ENCODE assay signal across 5 fruit fly cellular contexts in the genomic region with DNA sequence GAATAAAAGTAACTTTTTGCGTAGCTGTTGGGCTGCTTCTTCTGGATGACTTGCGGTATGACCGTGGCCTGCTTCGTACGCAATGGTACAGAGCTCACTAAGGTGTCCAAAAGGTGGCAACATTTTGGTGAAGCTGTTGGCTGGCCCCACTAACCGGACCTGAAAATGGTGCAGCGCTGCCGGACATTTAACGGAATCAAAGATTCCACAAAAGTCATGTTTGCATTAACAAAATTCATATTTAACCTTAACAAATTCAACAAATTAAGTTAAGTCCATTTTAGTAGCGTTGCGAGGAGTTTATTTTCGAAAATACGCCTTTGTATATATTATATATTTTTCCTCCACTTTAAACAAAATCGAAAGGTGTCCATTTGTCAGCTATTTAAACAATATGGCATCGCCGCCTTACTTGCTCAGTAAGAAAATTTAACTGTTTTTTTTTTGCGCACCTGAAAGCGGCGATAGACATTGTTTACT.
TF ChIP-seq lines count a peak whose summit lies in the region.

kra (minus strand) TSS at position 93 of the 480 bp plus-strand sequence.
SecS (plus strand) TSS at position 390 of the 480 bp plus-strand sequence.

TF ChIP-seq in whole organism, adult, 20 proteins besides CTCF, POLR2A, EP300 and RAD21 (continued from another document):
- peak; percentile 80 for TF ChIP-seq CG1620 (GFP tag; optimal IDR thresholded peaks at IDR 0.05; lab: Kevin White, UChicago)
- peak; percentile 69 for TF ChIP-seq ovo (GFP tag; optimal IDR thresholded peaks at IDR 0.05; lab: Kevin White, UChicago)
- peak; percentile 60 for TF ChIP-seq CG14711 (tag; optimal IDR thresholded peaks at IDR 0.05; lab: Kevin White, UChicago)

TF ChIP-seq in whole organism, embryonic, 481 proteins besides CTCF, POLR2A, EP300 and RAD21 (continued from another document and continues in another):
- no peak for TF ChIP-seq toy (GFP tag; IDR thresholded peaks at IDR 0.05; lab: Robert Waterston, UW)
- peak; percentile 60 for TF ChIP-seq Max (GFP tag; optimal IDR thresholded peaks at IDR 0.05; lab: Kevin White, UChicago)
- peak; percentile 66 for TF ChIP-seq maf-S (GFP tag; optimal IDR thresholded peaks at IDR 0.05; lab: Kevin White, UChicago)
- peak; percentile 8 for TF ChIP-seq vfl (GFP tag; optimal IDR thresholded peaks at IDR 0.05; lab: Kevin White, UChicago)
- TF ChIP-seq Oli (tag; optimal IDR thresholded peaks at IDR 0.05; lab: Kevin White, UChicago) = no peak
- peak; percentile 11 for TF ChIP-seq CG5180 (GFP tag; optimal IDR thresholded peaks at IDR 0.05; lab: Kevin White, UChicago)
- TF ChIP-seq Dek (tag; optimal IDR thresholded peaks at IDR 0.05; lab: Kevin White, UChicago) = peak; percentile 29
- TF ChIP-seq CG12236 (GFP tag; optimal IDR thresholded peaks at IDR 0.05; lab: Kevin White, UChicago) = no peak
- TF ChIP-seq dati (GFP tag; IDR thresholded peaks at IDR 0.05; lab: Robert Waterston, UW) = no peak
- no peak for TF ChIP-seq CG7745 (tag; optimal IDR thresholded peaks at IDR 0.05; lab: Kevin White, UChicago)
- TF ChIP-seq Dip3 (GFP tag; optimal IDR thresholded peaks at IDR 0.05; lab: Kevin White, UChicago) = peak; percentile 48
- TF ChIP-seq tin (GFP tag; optimal IDR thresholded peaks at IDR 0.05; lab: Kevin White, UChicago) = peak; percentile 65
- TF ChIP-seq CG16813 (GFP tag; IDR thresholded peaks at IDR 0.05; lab: Robert Waterston, UW; ENCODE audit: partially characterized antibody) = no peak
- TF ChIP-seq CG8924 (tag; optimal IDR thresholded peaks at IDR 0.05; lab: Kevin White, UChicago) = peak; percentile 48
- no peak for TF ChIP-seq da (GFP tag; optimal IDR thresholded peaks at IDR 0.05; lab: Kevin White, UChicago)
- no peak for TF ChIP-seq CG14441 (GFP tag; IDR thresholded peaks at IDR 0.05; lab: Robert Waterston, UW)
- TF ChIP-seq CG18011 (GFP tag; optimal IDR thresholded peaks at IDR 0.05; lab: Kevin White, UChicago) = peak; percentile 56
- TF ChIP-seq CG14014 (GFP tag; IDR thresholded peaks at IDR 0.05; lab: Robert Waterston, UW) = no peak
- peak; percentile 72 for TF ChIP-seq CG18599 (GFP tag; optimal IDR thresholded peaks at IDR 0.05; lab: Kevin White, UChicago)
- peak; percentile 54 for TF ChIP-seq grau (tag; optimal IDR thresholded peaks at IDR 0.05; lab: Kevin White, UChicago)
- peak; percentile 89 for TF ChIP-seq Med (GFP tag; lab: Kevin White, UChicago)
- TF ChIP-seq pan (optimal IDR thresholded peaks at IDR 0.05; lab: Kevin White, UChicago) = no peak
- TF ChIP-seq pan (GFP tag; optimal IDR thresholded peaks at IDR 0.05 in 1 of 2, IDR thresholded peaks at IDR 0.05 in 1 of 2) = no peak
- TF ChIP-seq Optix (GFP tag; IDR thresholded peaks at IDR 0.05; lab: Robert Waterston, UW) = no peak
- peak; percentile 62 for TF ChIP-seq Sry-δ (GFP tag; optimal IDR thresholded peaks at IDR 0.05; lab: Kevin White, UChicago)
- no peak for TF ChIP-seq eve (GFP tag; optimal IDR thresholded peaks at IDR 0.05; lab: Kevin White, UChicago)
- TF ChIP-seq CG10209 (GFP tag; optimal IDR thresholded peaks at IDR 0.05; lab: Kevin White, UChicago) = peak; percentile 54
- no peak for TF ChIP-seq pita (GFP tag; optimal IDR thresholded peaks at IDR 0.05; lab: Kevin White, UChicago)
- TF ChIP-seq Tbp (GFP tag; optimal IDR thresholded peaks at IDR 0.05; lab: Kevin White, UChicago) = no peak
- TF ChIP-seq gfzf (GFP tag; optimal IDR thresholded peaks at IDR 0.05; lab: Kevin White, UChicago) = peak; percentile 95
- peak; percentile 92 for TF ChIP-seq sens (GFP tag; lab: Kevin White, UChicago)
- TF ChIP-seq phol (tag; optimal IDR thresholded peaks at IDR 0.05; lab: Kevin White, UChicago) = peak; percentile 82

TF ChIP-seq in whole organism, prepupa, 60 proteins besides CTCF, POLR2A, EP300 and RAD21 (continued from another document and continues in another):
- TF ChIP-seq Sox15 (GFP tag; optimal IDR thresholded peaks at IDR 0.05; lab: Kevin White, UChicago) = peak; percentile 61
- TF ChIP-seq Sox14 (GFP tag; optimal IDR thresholded peaks at IDR 0.05; lab: Kevin White, UChicago) = peak; percentile 30
- peak; percentile 72 for TF ChIP-seq Ets21C (GFP tag; optimal IDR thresholded peaks at IDR 0.05; lab: Kevin White, UChicago)
- peak; percentile 67 for TF ChIP-seq esn (GFP tag; optimal IDR thresholded peaks at IDR 0.05; lab: Kevin White, UChicago)
- peak; percentile 39 for TF ChIP-seq CG8319 (GFP tag; optimal IDR thresholded peaks at IDR 0.05; lab: Kevin White, UChicago)
- no peak for TF ChIP-seq CG6276 (GFP tag; optimal IDR thresholded peaks at IDR 0.05; lab: Kevin White, UChicago)
- peak; percentile 31 for TF ChIP-seq fd85E (GFP tag; optimal IDR thresholded peaks at IDR 0.05; lab: Kevin White, UChicago)
- TF ChIP-seq pdm3 (GFP tag; optimal IDR thresholded peaks at IDR 0.05; lab: Kevin White, UChicago) = peak; percentile 68
- TF ChIP-seq svp (GFP tag; lab: Kevin White, UChicago) = peak; percentile 78
- no peak for TF ChIP-seq CG10669 (GFP tag; optimal IDR thresholded peaks at IDR 0.05; lab: Kevin White, UChicago)
- peak; percentile 71 for TF ChIP-seq acj6 (GFP tag; optimal IDR thresholded peaks at IDR 0.05; lab: Kevin White, UChicago)
- no peak for TF ChIP-seq dsx (GFP tag; optimal IDR thresholded peaks at IDR 0.05; lab: Kevin White, UChicago; ENCODE audit: poor library complexity, severe bottlenecking)
- TF ChIP-seq CG9139 (GFP tag; optimal IDR thresholded peaks at IDR 0.05; lab: Kevin White, UChicago) = no peak
- TF ChIP-seq CG3032 (tag; optimal IDR thresholded peaks at IDR 0.05; lab: Kevin White, UChicago) = peak; percentile 44
- no peak for TF ChIP-seq CG7368 (GFP tag; optimal IDR thresholded peaks at IDR 0.05; lab: Kevin White, UChicago)
- no peak for TF ChIP-seq eg (GFP tag; IDR thresholded peaks at IDR 0.05; lab: Robert Waterston, UW)
- TF ChIP-seq CG8632 (GFP tag; optimal IDR thresholded peaks at IDR 0.05; lab: Kevin White, UChicago) = peak; percentile 46
- peak; percentile 66 for TF ChIP-seq achi (GFP tag; optimal IDR thresholded peaks at IDR 0.05; lab: Kevin White, UChicago)
- peak; percentile 79 for TF ChIP-seq Eip78C (GFP tag; lab: Kevin White, UChicago)
- peak; percentile 24 for TF ChIP-seq Ets96B (tag; optimal IDR thresholded peaks at IDR 0.05; lab: Kevin White, UChicago)
- TF ChIP-seq Smox (GFP tag; optimal IDR thresholded peaks at IDR 0.05; lab: Kevin White, UChicago) = no peak
- TF ChIP-seq Hr4 (GFP tag; optimal IDR thresholded peaks at IDR 0.05; lab: Kevin White, UChicago) = peak; percentile 79
- peak; percentile 42 for TF ChIP-seq Eip75B (GFP tag; optimal IDR thresholded peaks at IDR 0.05; lab: Kevin White, UChicago)
- TF ChIP-seq CG6854 (GFP tag; optimal IDR thresholded peaks at IDR 0.05; lab: Kevin White, UChicago) = no peak
- peak; percentile 42 for TF ChIP-seq CG3919 (GFP tag; optimal IDR thresholded peaks at IDR 0.05; lab: Kevin White, UChicago)
- TF ChIP-seq CG32006 (GFP tag; optimal IDR thresholded peaks at IDR 0.05; lab: Kevin White, UChicago) = no peak
- TF ChIP-seq Hr39 (GFP tag; optimal IDR thresholded peaks at IDR 0.05; lab: Kevin White, UChicago) = peak; percentile 68
- TF ChIP-seq Gug (GFP tag; IDR thresholded peaks at IDR 0.05; lab: Robert Waterston, UW) = no peak
- peak; percentile 16 for TF ChIP-seq CG34406 (GFP tag; optimal IDR thresholded peaks at IDR 0.05; lab: Kevin White, UChicago)
- TF ChIP-seq CG31627 (GFP tag; optimal IDR thresholded peaks at IDR 0.05; lab: Kevin White, UChicago) = peak; percentile 68
- no peak for TF ChIP-seq net (GFP tag; optimal IDR thresholded peaks at IDR 0.05; lab: Kevin White, UChicago)
- TF ChIP-seq CG11902 (GFP tag; optimal IDR thresholded peaks at IDR 0.05; lab: Kevin White, UChicago) = peak; percentile 40

TF ChIP-seq in whole organism, pupa, 21 proteins besides CTCF, POLR2A, EP300 and RAD21 (continued from another document):
- TF ChIP-seq CG32121 (GFP tag; IDR thresholded peaks at IDR 0.05; lab: Robert Waterston, UW) = no peak

TF ChIP-seq in whole organism, wandering third instar larva, 38 proteins besides CTCF, POLR2A, EP300 and RAD21 (continued from another document):
- TF ChIP-seq Hnf4 (GFP tag; optimal IDR thresholded peaks at IDR 0.05; lab: Kevin White, UChicago) = peak; percentile 71
- peak; percentile 60 for TF ChIP-seq h (GFP tag; optimal IDR thresholded peaks at IDR 0.05; lab: Kevin White, UChicago)
- no peak for TF ChIP-seq jim (GFP tag; optimal IDR thresholded peaks at IDR 0.05; lab: Kevin White, UChicago)
- peak; percentile 64 for TF ChIP-seq HLH106 (tag; optimal IDR thresholded peaks at IDR 0.05; lab: Kevin White, UChicago)
- peak; percentile 46 for TF ChIP-seq woc (GFP tag; optimal IDR thresholded peaks at IDR 0.05; lab: Kevin White, UChicago)
- TF ChIP-seq fru (GFP tag; optimal IDR thresholded peaks at IDR 0.05; lab: Kevin White, UChicago) = peak; percentile 69
- no peak for TF ChIP-seq Abd-B (GFP tag; optimal IDR thresholded peaks at IDR 0.05; lab: Kevin White, UChicago)
- peak; percentile 68 for TF ChIP-seq Hr83 (GFP tag; optimal IDR thresholded peaks at IDR 0.05; lab: Kevin White, UChicago; ENCODE audit: poor library complexity, severe bottlenecking)
- TF ChIP-seq tai (GFP tag; optimal IDR thresholded peaks at IDR 0.05; lab: Kevin White, UChicago) = no peak
- TF ChIP-seq Jra (GFP tag; optimal IDR thresholded peaks at IDR 0.05; lab: Kevin White, UChicago) = no peak
- no peak for TF ChIP-seq Myc (optimal IDR thresholded peaks at IDR 0.05; lab: Kevin White, UChicago)
- TF ChIP-seq sage (GFP tag; optimal IDR thresholded peaks at IDR 0.05; lab: Kevin White, UChicago) = no peak
- TF ChIP-seq CrebA (GFP tag; optimal IDR thresholded peaks at IDR 0.05; lab: Kevin White, UChicago; ENCODE audit: borderline replicate concordance) = no peak
- peak; percentile 50 for TF ChIP-seq sv (GFP tag; optimal IDR thresholded peaks at IDR 0.05; lab: Kevin White, UChicago)
- TF ChIP-seq GATAd (GFP tag; optimal IDR thresholded peaks at IDR 0.05; lab: Kevin White, UChicago) = no peak
- no peak for TF ChIP-seq dl (GFP tag; optimal IDR thresholded peaks at IDR 0.05; lab: Kevin White, UChicago; ENCODE audit: insufficient read depth in 1 of 2, partially characterized antibody in 2 of 2)
- peak in 1 of 2 experiments; percentile 77 for TF ChIP-seq foxo (GFP tag; optimal IDR thresholded peaks at IDR 0.05; lab: Kevin White, UChicago)
TF ChIP-seq in whole organism, wandering third instar larva: peak in this region for 17.
